Worm (Caenorhabditis elegans) whole organism, young adult: ENCODE measurements around the gene F13E9.13.

Source experiments
- B0261.1 ChIP-seq: sonication (generic microtip); optimal IDR thresholded peaks from 2 replicates; lab custom pipeline; 2016; ENCODE audit warnings: mild to moderate bottlenecking, missing genetic modification characterization, moderate library complexity, missing compliant biosample characterization
- F57C9.4 ChIP-seq: sonication (generic microtip); optimal IDR thresholded peaks from 2 replicates; lab custom pipeline; 2017; ENCODE audit warnings: mild to moderate bottlenecking, missing genetic modification characterization, missing compliant biosample characterization
- aptf-3 ChIP-seq: fragments of 200-800 bp; sonication (Bioruptor generic); IDR thresholded peaks from 2 replicates; pipeline ENCODE4 v1.3.6; 2022; ENCODE audit warnings: missing genetic modification characterization, missing compliant biosample characterization
- let-607 ChIP-seq, 2 experiments: fragments of 200-800 bp in 1 of 2; sonication (Bioruptor generic) in 1 of 2; sonication (generic microtip) in 1 of 2; optimal IDR thresholded peaks; 2 replicates each; lab custom pipeline; 2016 to 2018; ENCODE audit warnings: mild to moderate bottlenecking in 2 of 2, missing compliant biosample characterization in 2 of 2, missing genetic modification characterization in 2 of 2, moderate library complexity in 2 of 2, missing genotype in 1 of 2
- nfya-1 ChIP-seq: sonication (generic microtip); optimal IDR thresholded peaks from 2 replicates; lab custom pipeline; 2017; ENCODE audit warnings: antibody characterized with exemption, missing compliant biosample characterization, missing genetic modification characterization, borderline replicate concordance; ENCODE audit not compliant: insufficient read depth
- nhr-120 ChIP-seq: fragments of 200-800 bp; sonication (Bioruptor generic); IDR thresholded peaks from 2 replicates; pipeline ENCODE4 v1.3.6; 2022; ENCODE audit warnings: missing genetic modification characterization, missing compliant biosample characterization
- pha-4 ChIP-seq: fragments of 150-350 bp; sonication (generic microtip); optimal IDR thresholded peaks from 2 replicates; lab custom pipeline; 2014; ENCODE audit warnings: missing biosample characterization, missing genetic modification reagents, missing genetic modification characterization
- repo-1 ChIP-seq: sonication (generic microtip); optimal IDR thresholded peaks from 2 replicates; lab custom pipeline; 2017; ENCODE audit warnings: mild to moderate bottlenecking, missing genetic modification characterization, missing compliant biosample characterization
- xnd-1 ChIP-seq: sonication (generic microtip); optimal IDR thresholded peaks from 2 replicates; lab custom pipeline; 2016; ENCODE audit warnings: missing genotype, missing genetic modification reagents, missing genetic modification characterization, missing compliant biosample characterization
- ztf-28 ChIP-seq: fragments of 200-800 bp; sonication (Bioruptor generic); IDR thresholded peaks from 2 replicates; pipeline ENCODE4 v1.3.6; 2022; ENCODE audit warnings: missing genetic modification reagents, missing genetic modification characterization, missing compliant biosample characterization

DNA sequence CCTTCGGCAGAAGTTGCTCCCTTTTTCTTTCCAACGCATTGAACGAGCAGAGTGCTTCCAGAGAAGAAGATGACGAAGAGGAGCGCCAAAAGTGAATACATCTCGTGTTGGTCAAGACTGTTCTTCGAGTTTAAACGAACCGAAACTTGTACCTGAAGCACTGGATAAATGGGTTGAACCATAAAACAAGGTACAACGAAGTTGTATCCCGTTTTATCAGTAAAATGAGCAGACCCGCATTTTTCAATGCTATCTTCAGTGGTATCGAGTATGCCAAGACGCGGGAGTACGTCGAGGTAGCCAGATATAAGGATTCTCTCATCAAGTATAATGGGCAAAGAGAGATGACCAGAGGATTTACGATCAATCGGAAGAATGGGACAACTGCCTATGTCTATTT lies 5.9 kb downstream of the F13E9.13 start, which contains the start of gene F13E9.16:
- TF ChIP-seq pha-4 = no peak
- TF ChIP-seq F57C9.4 (tag; lab: Kevin White, UChicago) = no peak
- TF ChIP-seq aptf-3 (GFP tag; lab: Robert Waterston, UW) = no peak
- TF ChIP-seq nfya-1 (tag; lab: Kevin White, UChicago) = no peak
- no peak for TF ChIP-seq ztf-28
- no peak for TF ChIP-seq let-607 (tag; optimal IDR thresholded peaks at IDR 0.05; lab: Kevin White, UChicago)
- no peak for TF ChIP-seq repo-1 (tag; lab: Kevin White, UChicago)
- no peak for TF ChIP-seq B0261.1
- no peak for TF ChIP-seq nhr-120 (GFP tag; lab: Robert Waterston, UW)
- no peak for TF ChIP-seq xnd-1 (tag; lab: Kevin White, UChicago)
